Worm (Caenorhabditis elegans) whole organism, L3 larva: ENCODE data around the gene mrps-34.
A peak's percentile ranks its signal among the peaks of the same experiment; 100 is the strongest.

Experiments used
- R02D3.7 ChIP-seq: fragments of 150-350 bp; optimal IDR thresholded peaks from 2 replicates; lab custom pipeline; 2014; ENCODE audit warnings: missing biosample characterization, missing genetic modification characterization
- aly-2 ChIP-seq: fragments of 150-350 bp; optimal IDR thresholded peaks from 2 replicates; lab custom pipeline; 2014; ENCODE audit warnings: missing biosample characterization, missing genetic modification characterization
- ama-1 ChIP-seq: fragments of 150-350 bp; optimal IDR thresholded peaks from 2 replicates; lab custom pipeline; 2018
- ceh-16 ChIP-seq: sonication (generic microtip); optimal IDR thresholded peaks from 2 replicates; lab custom pipeline; 2017; ENCODE audit warnings: missing biosample characterization, missing genetic modification characterization
- ceh-28 ChIP-seq: fragments of 150-350 bp; optimal IDR thresholded peaks from 2 replicates; lab custom pipeline; 2014; ENCODE audit warnings: missing biosample characterization, missing genetic modification reagents, missing genetic modification characterization
- ceh-82 ChIP-seq: fragments of 150-350 bp; optimal IDR thresholded peaks from 2 replicates; lab custom pipeline; 2014; ENCODE audit warnings: missing biosample characterization, missing genetic modification characterization
- ceh-9 ChIP-seq: sonication (generic microtip); optimal IDR thresholded peaks from 2 replicates; lab custom pipeline; 2018; ENCODE audit warnings: missing biosample characterization, missing genetic modification characterization
- daf-12 ChIP-seq: fragments of 150-350 bp; optimal IDR thresholded peaks from 2 replicates; lab custom pipeline; 2014; ENCODE audit warnings: missing biosample characterization, missing genetic modification reagents, missing genetic modification characterization
- egl-27 ChIP-seq: sonication (generic microtip); optimal IDR thresholded peaks from 4 replicates; lab custom pipeline; 2017; ENCODE audit warnings: missing biosample characterization, missing genetic modification reagents, missing genetic modification characterization
- egl-5 ChIP-seq: fragments of 150-350 bp; optimal IDR thresholded peaks from 2 replicates; lab custom pipeline; 2017; ENCODE audit warnings: missing biosample characterization, missing genetic modification reagents, missing genetic modification characterization, inconsistent platforms
- elt-2 ChIP-seq: sonication (generic microtip); optimal IDR thresholded peaks from 2 replicates; lab custom pipeline; 2016; ENCODE audit warnings: missing genetic modification reagents, mild to moderate bottlenecking, missing genetic modification characterization, missing compliant biosample characterization
- elt-3 ChIP-seq, 3 experiments: fragments of 150-350 bp in 1 of 3; sonication (generic microtip) in 2 of 3; optimal IDR thresholded peaks; 2 replicates in 2 of 3; 4 replicates in 1 of 3; lab custom pipeline; 2014 to 2017; ENCODE audit warnings: missing biosample characterization in 3 of 3, missing genetic modification characterization in 3 of 3
- fkh-2 ChIP-seq: fragments of 150-350 bp; optimal IDR thresholded peaks from 2 replicates; lab custom pipeline; 2014; ENCODE audit warnings: missing biosample characterization, missing genetic modification reagents, missing genetic modification characterization
- fos-1 ChIP-seq: fragments of 150-350 bp; optimal IDR thresholded peaks from 2 replicates; lab custom pipeline; 2014; ENCODE audit warnings: missing biosample characterization, missing genetic modification characterization
- hmg-11 ChIP-seq: sonication (generic microtip); optimal IDR thresholded peaks from 2 replicates; lab custom pipeline; 2016; ENCODE audit warnings: missing genetic modification characterization, missing compliant biosample characterization
- jun-1 ChIP-seq: fragments of 150-350 bp; optimal IDR thresholded peaks from 2 replicates; lab custom pipeline; 2014; ENCODE audit warnings: missing biosample characterization, missing genetic modification reagents, missing genetic modification characterization
- lin-15B ChIP-seq: fragments of 150-350 bp; optimal IDR thresholded peaks from 2 replicates; lab custom pipeline; 2014; ENCODE audit warnings: missing biosample characterization, missing genetic modification characterization
- lin-39 ChIP-seq: fragments of 150-350 bp; optimal IDR thresholded peaks from 2 replicates; lab custom pipeline; 2018; ENCODE audit warnings: missing biosample characterization, missing genetic modification reagents, missing genetic modification characterization
- lsy-12 ChIP-seq: sonication (generic microtip); optimal IDR thresholded peaks from 2 replicates; lab custom pipeline; 2016; ENCODE audit warnings: mild to moderate bottlenecking, missing genetic modification characterization, missing compliant biosample characterization
- mdl-1 ChIP-seq: fragments of 150-350 bp; optimal IDR thresholded peaks from 2 replicates; lab custom pipeline; 2014; ENCODE audit warnings: missing biosample characterization, missing genetic modification characterization
- mml-1 ChIP-seq: fragments of 150-350 bp; sonication (generic microtip); optimal IDR thresholded peaks from 3 replicates; lab custom pipeline; 2014; ENCODE audit warnings: missing biosample characterization, missing genetic modification characterization
- nfya-1 ChIP-seq: sonication (generic microtip); optimal IDR thresholded peaks from 2 replicates; lab custom pipeline; 2017; ENCODE audit warnings: missing genetic modification characterization, mild to moderate bottlenecking, missing compliant biosample characterization, antibody characterized with exemption, moderate library complexity; ENCODE audit not compliant: insufficient read depth
- nhr-11 ChIP-seq: fragments of 150-350 bp; optimal IDR thresholded peaks from 2 replicates; lab custom pipeline; 2014; ENCODE audit warnings: missing biosample characterization, missing genetic modification characterization
- nhr-12 ChIP-seq: fragments of 150-350 bp; optimal IDR thresholded peaks from 2 replicates; lab custom pipeline; 2014; ENCODE audit warnings: missing biosample characterization, missing genetic modification characterization
- nhr-23 ChIP-seq: fragments of 150-350 bp; optimal IDR thresholded peaks from 2 replicates; lab custom pipeline; 2014; ENCODE audit warnings: missing biosample characterization, missing genetic modification reagents, missing genetic modification characterization
- nhr-237 ChIP-seq: fragments of 150-350 bp; optimal IDR thresholded peaks from 2 replicates; lab custom pipeline; 2014; ENCODE audit warnings: missing biosample characterization, missing genetic modification characterization
- nhr-25 ChIP-seq: sonication (generic microtip); optimal IDR thresholded peaks from 2 replicates; lab custom pipeline; 2017; ENCODE audit warnings: missing biosample characterization, missing genetic modification characterization
- nhr-28 ChIP-seq: fragments of 150-350 bp; optimal IDR thresholded peaks from 2 replicates; lab custom pipeline; 2014; ENCODE audit warnings: missing biosample characterization, missing genetic modification characterization
- nhr-43 ChIP-seq: sonication (generic microtip); optimal IDR thresholded peaks from 2 replicates; lab custom pipeline; 2016; ENCODE audit warnings: mild to moderate bottlenecking, missing genetic modification characterization, missing compliant biosample characterization; ENCODE audit not compliant: poor library complexity, severe bottlenecking
- nhr-67 ChIP-seq: fragments of 150-350 bp; optimal IDR thresholded peaks from 2 replicates; lab custom pipeline; 2014; ENCODE audit warnings: missing biosample characterization, missing genetic modification characterization
- nhr-77 ChIP-seq: fragments of 150-350 bp; optimal IDR thresholded peaks from 2 replicates; lab custom pipeline; 2014; ENCODE audit warnings: missing biosample characterization, missing genetic modification characterization
- pha-4 ChIP-seq: fragments of 150-350 bp; optimal IDR thresholded peaks from 2 replicates; lab custom pipeline; 2014; ENCODE audit warnings: missing biosample characterization, missing genetic modification reagents, missing genetic modification characterization
- pqm-1 ChIP-seq: fragments of 150-350 bp; optimal IDR thresholded peaks from 2 replicates; lab custom pipeline; 2017; ENCODE audit warnings: missing biosample characterization, missing genetic modification characterization, inconsistent platforms
- sea-2 ChIP-seq: fragments of 150-350 bp; sonication (generic microtip); optimal IDR thresholded peaks from 4 replicates; lab custom pipeline; 2014; ENCODE audit warnings: missing biosample characterization, missing genetic modification reagents, missing genetic modification characterization
- tbx-2 ChIP-seq: sonication (generic microtip); optimal IDR thresholded peaks from 2 replicates; lab custom pipeline; 2016; ENCODE audit warnings: mild to moderate bottlenecking, missing genetic modification characterization, missing compliant biosample characterization
- unc-39 ChIP-seq: sonication (generic microtip); optimal IDR thresholded peaks from 4 replicates; lab custom pipeline; 2017; ENCODE audit warnings: missing biosample characterization, missing genetic modification characterization
- unc-62 ChIP-seq: fragments of 150-350 bp; sonication (generic microtip); optimal IDR thresholded peaks from 4 replicates; lab custom pipeline; 2014; ENCODE audit warnings: missing biosample characterization, missing genetic modification reagents, missing genetic modification characterization
- ztf-11 ChIP-seq: fragments of 150-350 bp; optimal IDR thresholded peaks from 2 replicates; lab custom pipeline; 2014; ENCODE audit warnings: missing biosample characterization, missing genetic modification characterization
- ztf-4 ChIP-seq: fragments of 150-350 bp; optimal IDR thresholded peaks from 2 replicates; lab custom pipeline; 2014; ENCODE audit warnings: missing biosample characterization, missing genetic modification characterization

The mrps-34 gene

DNA sequence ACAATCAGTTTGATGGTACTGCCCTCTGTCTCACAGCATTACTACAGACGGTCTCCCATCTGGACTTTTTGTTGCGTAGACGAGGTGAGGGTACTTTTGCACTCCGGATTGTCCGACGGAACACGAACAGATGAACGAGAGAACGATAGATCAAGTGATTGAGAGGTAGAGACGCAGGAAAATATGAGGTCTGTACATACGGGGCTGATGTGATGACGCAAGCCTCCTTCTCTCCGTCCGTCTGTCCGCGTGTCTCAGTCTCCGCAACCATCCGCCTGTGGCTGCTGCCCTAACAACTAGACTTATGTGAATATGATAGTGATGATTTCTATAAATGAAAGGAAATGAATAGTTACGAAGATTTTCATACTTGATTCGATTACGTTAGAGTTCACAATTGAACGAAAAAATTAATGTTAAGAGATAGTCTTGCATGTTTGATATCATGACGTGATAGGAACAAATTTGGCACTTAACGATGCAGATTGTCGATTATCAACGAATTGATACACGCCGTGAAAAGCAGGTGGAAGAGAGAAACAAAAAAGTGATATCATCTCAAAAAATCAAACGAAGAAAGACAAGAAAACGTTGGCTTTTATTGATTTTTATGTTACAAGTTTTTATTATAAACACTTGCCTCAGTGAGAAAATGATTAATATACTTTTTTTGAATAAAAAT, 39.6 kb downstream of the mrps-34 start:
- peak; percentile 84 for TF ChIP-seq elt-2
- TF ChIP-seq ztf-4 (tag; lab: Kevin White, UChicago), result peak; percentile 23
- TF ChIP-seq fos-1 (tag; lab: Kevin White, UChicago), result peak; percentile 28
- no peak for TF ChIP-seq fkh-2 (tag; lab: Kevin White, UChicago)
- TF ChIP-seq jun-1 (tag; lab: Kevin White, UChicago), result peak; percentile 6
- peak; percentile 41 for TF ChIP-seq nhr-43 (tag; lab: Kevin White, UChicago)
- no peak for TF ChIP-seq ceh-16 (tag; lab: Kevin White, UChicago)
- peak; percentile 55 for TF ChIP-seq nhr-25 (tag; lab: Kevin White, UChicago)
- TF ChIP-seq pqm-1 (tag; lab: Kevin White, UChicago), result peak; percentile 53
- no peak for TF ChIP-seq ama-1 (lab: Kevin White, UChicago)
- TF ChIP-seq, all 47 proteins: peak for 7

DNA sequence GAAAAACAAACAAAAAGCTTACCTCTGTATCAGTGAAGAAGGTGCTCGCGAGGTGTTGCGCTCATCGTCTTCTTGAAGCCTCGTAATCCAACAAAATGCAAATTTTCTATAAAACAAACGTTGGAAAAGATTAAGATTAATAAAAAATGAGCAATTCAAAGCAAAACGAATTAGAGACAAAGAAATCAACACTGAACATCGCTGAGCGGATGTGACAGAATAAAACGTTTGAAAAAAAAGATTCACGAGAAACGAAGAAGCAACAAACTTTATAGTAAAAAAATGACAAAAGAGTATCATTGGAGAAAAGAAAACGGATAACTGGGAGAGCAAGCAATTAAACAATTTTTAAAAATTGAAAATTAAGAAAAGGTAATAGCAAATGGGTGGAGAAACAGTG, 43.3 kb downstream of the mrps-34 start, which contains the start of the genes C07G2.5 and atf-7:
C07G2.5 (minus strand) TSS at position 101 of the 400 bp plus-strand sequence.
atf-7 (minus strand) TSS at position 108 of the 400 bp plus-strand sequence.
- no peak for TF ChIP-seq unc-62 (GFP tag; lab: Kevin White, UChicago)
- TF ChIP-seq jun-1 (tag; lab: Kevin White, UChicago), result no peak
- TF ChIP-seq elt-3 (tag; optimal IDR thresholded peaks at IDR 0.05; lab: Kevin White, UChicago), result no peak
- no peak for TF ChIP-seq unc-39 (tag; lab: Kevin White, UChicago)

DNA sequence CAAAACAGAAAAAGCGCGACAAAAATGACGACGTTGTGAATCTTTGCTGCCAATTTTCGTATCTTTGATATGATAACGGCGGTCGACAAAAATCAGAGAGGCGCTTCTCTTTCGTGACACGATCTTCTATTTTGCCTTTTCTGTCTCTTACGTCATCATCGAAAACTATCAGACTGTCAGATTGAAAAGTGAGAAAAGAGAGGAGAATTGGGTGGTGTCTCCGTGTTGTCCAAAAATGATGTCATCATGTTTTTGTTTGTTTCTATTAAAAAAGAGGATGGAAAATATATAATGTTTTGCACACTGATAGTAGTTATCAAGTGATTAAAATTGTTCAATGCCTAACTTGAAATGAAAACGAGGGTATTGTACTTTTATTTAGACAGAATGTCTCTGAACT, 46.2 kb downstream of the mrps-34 start:
- TF ChIP-seq nhr-43 (tag; lab: Kevin White, UChicago) (peak; percentile 44), hmg-11 (tag; lab: Kevin White, UChicago) (no peak), ceh-82 (tag; lab: Kevin White, UChicago) (no peak), fkh-2 (tag; lab: Kevin White, UChicago) (no peak), ceh-9 (tag; lab: Kevin White, UChicago) (no peak), nhr-12 (no peak), ceh-16 (tag; lab: Kevin White, UChicago) (no peak), nhr-23 (peak; percentile 58), elt-3 (tag; optimal IDR thresholded peaks at IDR 0.05; lab: Kevin White, UChicago) (peak; percentile 6 to 53 (median 38)), nhr-67 (tag; lab: Kevin White, UChicago) (no peak), pha-4 (tag; lab: Kevin White, UChicago) (peak; percentile 4), egl-27 (tag; lab: Kevin White, UChicago) (no peak), sea-2 (GFP tag; lab: Kevin White, UChicago) (no peak), pqm-1 (tag; lab: Kevin White, UChicago) (peak; percentile 81), R02D3.7 (tag; lab: Kevin White, UChicago) (no peak), nhr-237 (tag; lab: Kevin White, UChicago) (no peak), lsy-12 (tag; lab: Kevin White, UChicago) (peak; percentile 15), ztf-11 (tag; lab: Kevin White, UChicago) (no peak), tbx-2 (no peak), unc-39 (tag; lab: Kevin White, UChicago) (no peak), nhr-11 (tag; lab: Kevin White, UChicago) (no peak), mml-1 (tag; lab: Kevin White, UChicago) (no peak), lin-15B (tag; lab: Kevin White, UChicago) (no peak), daf-12 (no peak), lin-39 (tag; lab: Kevin White, UChicago) (no peak), aly-2 (no peak), mdl-1 (tag; lab: Kevin White, UChicago) (no peak), fos-1 (tag; lab: Kevin White, UChicago) (no peak), jun-1 (tag; lab: Kevin White, UChicago) (peak; percentile 52), nhr-77 (tag; lab: Kevin White, UChicago) (no peak), ceh-28 (tag; lab: Kevin White, UChicago) (no peak), egl-5 (tag; lab: Kevin White, UChicago) (no peak), elt-2 (peak; percentile 91), nfya-1 (tag; lab: Kevin White, UChicago) (no peak), nhr-25 (tag; lab: Kevin White, UChicago) (peak; percentile 19), nhr-28 (tag; lab: Kevin White, UChicago) (no peak), ama-1 (lab: Kevin White, UChicago) (no peak)
